Worm (Caenorhabditis elegans): ENCODE data around the gene AH9.6.

Gene AH9.6

DNA sequence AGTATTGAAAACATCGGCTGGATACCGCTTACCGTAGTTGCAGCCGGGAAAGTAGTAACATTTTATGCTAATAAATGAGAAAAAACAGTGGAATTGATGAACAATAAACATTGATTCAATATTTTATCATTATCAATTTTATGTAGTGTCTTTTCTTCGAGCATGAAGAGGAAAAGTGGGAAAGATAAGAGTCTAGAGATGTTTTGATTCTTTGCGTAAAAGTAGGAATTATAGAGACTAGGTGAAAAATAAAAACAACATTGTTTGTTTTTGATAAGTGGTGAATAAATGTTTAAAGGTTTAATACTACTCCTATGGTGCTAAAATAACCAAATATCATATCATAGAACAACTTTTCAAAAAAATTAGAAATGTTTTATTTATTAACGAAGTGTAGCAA, 5.5 kb downstream of the AH9.6 start:
- TF ChIP-seq ces-1 (GFP tag; optimal IDR thresholded peaks at IDR 0.05): no peak
- no peak for TF ChIP-seq nhr-76 (tag; optimal IDR thresholded peaks at IDR 0.05)
- no peak for TF ChIP-seq bed-3 (GFP tag; optimal IDR thresholded peaks at IDR 0.05)
- no peak for TF ChIP-seq mls-2 (tag; optimal IDR thresholded peaks at IDR 0.05)
- TF ChIP-seq snpc-4 (tag; optimal IDR thresholded peaks at IDR 0.05): no peak
- TF ChIP-seq M03D4.4 (tag; optimal IDR thresholded peaks at IDR 0.05): no peak
- TF ChIP-seq unc-120 (tag; optimal IDR thresholded peaks at IDR 0.05; ENCODE audit: poor library complexity, severe bottlenecking): no peak
- no peak for TF ChIP-seq cnd-1 (tag; optimal IDR thresholded peaks at IDR 0.05)
- TF ChIP-seq hlh-1 (tag; optimal IDR thresholded peaks at IDR 0.05): no peak
- no peak for TF ChIP-seq ceh-83 (GFP tag; optimal IDR thresholded peaks at IDR 0.05)
- TF ChIP-seq ceh-39 (tag; optimal IDR thresholded peaks at IDR 0.05): no peak
- TF ChIP-seq zip-8 (tag; optimal IDR thresholded peaks at IDR 0.05): no peak
- TF ChIP-seq sem-2 (GFP tag; optimal IDR thresholded peaks at IDR 0.05): no peak
- no peak for TF ChIP-seq tbx-8 (GFP tag; optimal IDR thresholded peaks at IDR 0.05)
- no peak for TF ChIP-seq sptf-1 (tag; optimal IDR thresholded peaks at IDR 0.05)
- TF ChIP-seq unc-39 (tag; optimal IDR thresholded peaks at IDR 0.05): no peak
- no peak for TF ChIP-seq ham-2 (GFP tag; optimal IDR thresholded peaks at IDR 0.05)
- no peak for TF ChIP-seq nhr-12 (tag; optimal IDR thresholded peaks at IDR 0.05)
- no peak for TF ChIP-seq elt-1 (tag; optimal IDR thresholded peaks at IDR 0.05; ENCODE audit: borderline replicate concordance, insufficient read depth)

DNA sequence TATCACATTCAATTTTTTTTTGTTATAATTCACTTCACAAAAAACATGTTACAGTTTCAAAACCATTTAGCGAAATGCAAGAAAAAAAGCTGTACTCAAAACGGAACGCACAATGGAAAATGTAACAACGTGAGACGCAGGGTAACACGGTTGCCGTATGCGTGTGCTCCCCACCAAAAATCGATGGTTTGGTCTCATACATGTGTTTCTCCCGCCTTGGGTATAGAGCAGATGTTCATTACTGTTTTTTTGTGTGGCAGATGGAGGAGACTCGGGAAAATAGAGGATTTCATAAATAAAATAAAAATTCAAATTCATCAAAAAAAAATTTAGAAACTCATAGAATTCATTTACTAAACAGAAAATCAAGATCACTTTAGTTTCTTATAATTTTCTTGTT, 6.9 kb downstream of the AH9.6 start, which contains the start of gene AH9.3:
Gene AH9.3 (minus strand): TSS at position 101 of the 400 bp plus-strand sequence.
- TF ChIP-seq sem-2 (GFP tag; optimal IDR thresholded peaks at IDR 0.05) (no peak), pha-4 (tag; optimal IDR thresholded peaks at IDR 0.05) (no peak), lin-32 (GFP tag; optimal IDR thresholded peaks at IDR 0.05) (no peak), unc-39 (tag; optimal IDR thresholded peaks at IDR 0.05) (no peak), drap-1 (GFP tag; optimal IDR thresholded peaks at IDR 0.05) (no peak), nhr-76 (tag; optimal IDR thresholded peaks at IDR 0.05) (no peak), nhr-237 (tag; optimal IDR thresholded peaks at IDR 0.05) (no peak), ham-2 (GFP tag; optimal IDR thresholded peaks at IDR 0.05) (no peak), snpc-4 (tag; optimal IDR thresholded peaks at IDR 0.05) (no peak)

DNA sequence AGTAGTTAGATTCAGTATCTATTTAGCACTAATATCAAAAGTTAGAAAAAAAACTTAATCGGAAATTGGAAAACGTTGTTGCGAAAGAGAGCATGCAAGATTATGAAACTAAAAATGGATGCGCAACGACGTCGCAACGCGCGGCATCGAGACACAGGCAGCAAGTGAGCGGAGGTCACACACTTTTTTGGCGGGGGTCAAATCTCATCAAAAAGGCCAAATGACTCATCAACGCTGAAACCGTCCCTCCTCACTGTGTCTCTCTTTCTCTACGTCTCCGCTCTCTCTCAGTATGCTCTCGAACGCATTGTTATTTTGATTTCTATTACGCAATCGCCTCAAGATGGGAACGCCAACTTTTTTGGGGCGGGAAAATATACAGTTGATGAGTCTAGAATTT, 9.5 kb downstream of the AH9.6 start:
- TF ChIP-seq sem-2 (GFP tag; optimal IDR thresholded peaks at IDR 0.05) (no peak), nhr-2 (tag; optimal IDR thresholded peaks at IDR 0.05) (peak; percentile 91), drap-1 (GFP tag; optimal IDR thresholded peaks at IDR 0.05) (no peak), sptf-1 (tag; optimal IDR thresholded peaks at IDR 0.05) (no peak), mab-5 (tag; optimal IDR thresholded peaks at IDR 0.05) (no peak), cnd-1 (tag; optimal IDR thresholded peaks at IDR 0.05) (no peak), blmp-1 (tag; optimal IDR thresholded peaks at IDR 0.05) (no peak), elt-1 (tag; optimal IDR thresholded peaks at IDR 0.05; ENCODE audit: borderline replicate concordance, insufficient read depth) (no peak), zip-8 (tag; optimal IDR thresholded peaks at IDR 0.05) (peak; percentile 44), ham-2 (GFP tag; optimal IDR thresholded peaks at IDR 0.05) (no peak), ztf-11 (tag; optimal IDR thresholded peaks at IDR 0.05) (no peak), unc-120 (tag; optimal IDR thresholded peaks at IDR 0.05; ENCODE audit: poor library complexity, severe bottlenecking) (no peak)

DNA sequence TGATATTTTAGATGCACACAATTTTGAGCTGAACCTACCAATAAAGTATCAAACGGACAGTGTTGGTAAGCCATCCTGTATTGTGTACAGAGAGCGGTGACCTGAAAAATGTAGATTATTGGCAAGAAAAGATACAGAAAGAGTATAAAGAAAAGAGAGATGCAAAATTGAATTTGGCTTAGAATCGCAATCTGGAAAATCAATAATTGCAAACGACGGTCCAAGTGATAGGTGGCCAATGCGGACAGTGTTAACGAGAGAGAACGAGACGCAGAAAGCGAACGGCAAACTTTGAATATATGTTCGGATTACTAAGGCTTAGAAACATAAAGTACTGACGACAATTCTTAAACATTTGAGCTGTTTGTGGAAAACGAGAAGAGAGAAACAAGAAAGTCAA, 9.9 kb downstream of the AH9.6 start, which contains the start of gene crn-4:
Gene crn-4 (minus strand): TSS at position 101 of the 400 bp plus-strand sequence.
- TF ChIP-seq drap-1 (GFP tag; optimal IDR thresholded peaks at IDR 0.05): no peak
- TF ChIP-seq sem-2 (GFP tag; optimal IDR thresholded peaks at IDR 0.05): no peak
- TF ChIP-seq bed-3 (GFP tag; optimal IDR thresholded peaks at IDR 0.05): no peak
- no peak for TF ChIP-seq lin-13 (tag; optimal IDR thresholded peaks at IDR 0.05)
- no peak for TF ChIP-seq ces-1 (GFP tag; optimal IDR thresholded peaks at IDR 0.05)
- TF ChIP-seq lsy-2 (tag; optimal IDR thresholded peaks at IDR 0.05): no peak
- TF ChIP-seq ztf-11 (tag; optimal IDR thresholded peaks at IDR 0.05): no peak
- TF ChIP-seq pha-4 (tag; optimal IDR thresholded peaks at IDR 0.05): no peak
- TF ChIP-seq lin-32 (GFP tag; optimal IDR thresholded peaks at IDR 0.05): no peak
- TF ChIP-seq unc-39 (tag; optimal IDR thresholded peaks at IDR 0.05): no peak

DNA sequence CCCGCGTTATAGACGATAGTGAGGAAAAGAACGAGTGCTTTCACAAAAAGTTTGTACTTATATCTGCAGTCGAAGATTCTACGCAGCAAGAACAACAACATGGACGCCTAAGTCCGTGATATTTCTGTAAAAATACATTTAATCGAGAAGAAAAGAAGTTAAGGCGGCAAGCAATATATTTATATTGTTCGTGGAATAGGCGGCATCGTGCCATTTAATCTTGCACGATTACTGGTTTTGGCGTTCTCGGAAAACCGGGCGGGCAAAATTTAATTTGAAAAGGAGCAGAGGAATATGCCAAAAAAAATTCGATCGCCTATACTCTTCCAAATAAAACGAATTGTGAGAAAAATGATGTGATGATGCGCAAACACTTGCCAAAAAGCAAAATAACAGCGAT, 21.0 kb downstream of the AH9.6 start, which contains the start of gene AH9.1:
Gene AH9.1 (minus strand): TSS at position 101 of the 400 bp plus-strand sequence.
- no peak for TF ChIP-seq zip-8 (tag; optimal IDR thresholded peaks at IDR 0.05)
- no peak for TF ChIP-seq blmp-1 (tag; optimal IDR thresholded peaks at IDR 0.05)
- TF ChIP-seq unc-62 (GFP tag; optimal IDR thresholded peaks at IDR 0.05): no peak
- TF ChIP-seq nhr-12 (tag; optimal IDR thresholded peaks at IDR 0.05): no peak
- no peak for TF ChIP-seq elt-1 (tag; optimal IDR thresholded peaks at IDR 0.05; ENCODE audit: borderline replicate concordance, insufficient read depth)
- TF ChIP-seq nhr-2 (tag; optimal IDR thresholded peaks at IDR 0.05): no peak
- TF ChIP-seq mls-2 (tag; optimal IDR thresholded peaks at IDR 0.05): no peak
- TF ChIP-seq mep-1 (tag; optimal IDR thresholded peaks at IDR 0.05): no peak
- TF ChIP-seq ham-2 (GFP tag; optimal IDR thresholded peaks at IDR 0.05): no peak
- no peak for TF ChIP-seq lin-32 (GFP tag; optimal IDR thresholded peaks at IDR 0.05)
- TF ChIP-seq pha-4 (tag; optimal IDR thresholded peaks at IDR 0.05): no peak
- no peak for TF ChIP-seq lsy-2 (tag; optimal IDR thresholded peaks at IDR 0.05)
- TF ChIP-seq ces-1 (GFP tag; optimal IDR thresholded peaks at IDR 0.05): no peak
- TF ChIP-seq cnd-1 (tag; optimal IDR thresholded peaks at IDR 0.05): no peak
- no peak for TF ChIP-seq sem-2 (GFP tag; optimal IDR thresholded peaks at IDR 0.05)
